Fruit fly (Drosophila melanogaster) whole organism, prepupa: ENCODE measurements around the gene CG14818.

Experiments
- CG10631 ChIP-seq: fragments of 200-800 bp; sonication (Bioruptor generic); optimal IDR thresholded peaks from 2 replicates; lab custom pipeline; 2016; ENCODE audit warnings: missing biosample characterization, missing genetic modification characterization
- CG10669 ChIP-seq: fragments of 200-800 bp; sonication (Bioruptor generic); optimal IDR thresholded peaks from 3 replicates; lab custom pipeline; 2018; ENCODE audit warnings: missing biosample characterization, mild to moderate bottlenecking, missing genetic modification characterization, moderate library complexity
- CG11294 ChIP-seq: fragments of 200-800 bp; sonication (Bioruptor generic); IDR thresholded peaks from 2 replicates; pipeline ENCODE4 v1.3.6; 2022; ENCODE audit warnings: missing biosample characterization, missing genetic modification characterization
- CG11762 ChIP-seq: fragments of 200-800 bp; sonication (Bioruptor generic); optimal IDR thresholded peaks from 3 replicates; lab custom pipeline; 2016; ENCODE audit warnings: missing biosample characterization, missing genetic modification characterization; ENCODE audit not compliant: insufficient read depth
- CG11902 ChIP-seq: fragments of 200-800 bp; sonication (Bioruptor generic); optimal IDR thresholded peaks from 3 replicates; lab custom pipeline; 2016; ENCODE audit warnings: missing biosample characterization, missing genetic modification characterization
- CG15336 ChIP-seq: fragments of 200-800 bp; sonication (Bioruptor generic); IDR thresholded peaks from 2 replicates; pipeline ENCODE4 v1.3.6; 2022; ENCODE audit warnings: missing biosample characterization, missing genetic modification characterization
- CG1621 ChIP-seq: fragments of 200-800 bp; sonication (Bioruptor generic); optimal IDR thresholded peaks from 3 replicates; lab custom pipeline; 2018; ENCODE audit warnings: missing biosample characterization, mild to moderate bottlenecking, missing genetic modification characterization
- CG16779 ChIP-seq: fragments of 200-800 bp; sonication (Bioruptor generic); optimal IDR thresholded peaks from 3 replicates; lab custom pipeline; 2017; ENCODE audit warnings: missing biosample characterization, mild to moderate bottlenecking, missing genetic modification characterization
- CG32006 ChIP-seq: fragments of 200-800 bp; sonication (Bioruptor generic); optimal IDR thresholded peaks from 3 replicates; lab custom pipeline; 2017; ENCODE audit warnings: missing biosample characterization, mild to moderate bottlenecking, missing genetic modification characterization
- CG34406 ChIP-seq: fragments of 200-800 bp; sonication (Bioruptor generic); optimal IDR thresholded peaks from 3 replicates; lab custom pipeline; 2016; ENCODE audit warnings: missing biosample characterization, missing genetic modification characterization
- CG3919 ChIP-seq: fragments of 200-800 bp; sonication (Bioruptor generic); optimal IDR thresholded peaks from 3 replicates; lab custom pipeline; 2016; ENCODE audit warnings: missing biosample characterization, missing genetic modification characterization
- CG4318 ChIP-seq: fragments of 200-800 bp; sonication (Bioruptor generic); optimal IDR thresholded peaks from 3 replicates; lab custom pipeline; 2017; ENCODE audit warnings: missing biosample characterization, mild to moderate bottlenecking, missing genetic modification characterization
- CG6163 ChIP-seq: fragments of 200-800 bp; sonication (Bioruptor generic); IDR thresholded peaks from 3 replicates; pipeline ENCODE4 v1.3.6; 2022; ENCODE audit warnings: missing biosample characterization, missing genetic modification characterization
- CG6276 ChIP-seq: fragments of 200-800 bp; sonication (Bioruptor generic); optimal IDR thresholded peaks from 2 replicates; lab custom pipeline; 2017; ENCODE audit warnings: missing biosample characterization, mild to moderate bottlenecking, missing genetic modification characterization
- CG6792 ChIP-seq: fragments of 200-800 bp; sonication (Bioruptor generic); optimal IDR thresholded peaks from 3 replicates; lab custom pipeline; 2016; ENCODE audit warnings: missing biosample characterization, missing genetic modification characterization
- CG6808 ChIP-seq: fragments of 200-800 bp; sonication (Bioruptor generic); optimal IDR thresholded peaks from 3 replicates; lab custom pipeline; 2017; ENCODE audit warnings: missing biosample characterization, missing genetic modification characterization, mild to moderate bottlenecking, moderate library complexity, missing genetic modification reagents
- CG7368 ChIP-seq: fragments of 200-800 bp; sonication (Bioruptor generic); optimal IDR thresholded peaks from 3 replicates; lab custom pipeline; 2016; ENCODE audit warnings: missing biosample characterization, missing genetic modification characterization
- CG8119 ChIP-seq: fragments of 200-800 bp; sonication (Bioruptor generic); IDR thresholded peaks from 3 replicates; pipeline ENCODE4 v1.3.6; 2022; ENCODE audit warnings: missing biosample characterization, missing genetic modification characterization
- CG8319 ChIP-seq: fragments of 200-800 bp; sonication (Bioruptor generic); optimal IDR thresholded peaks from 3 replicates; lab custom pipeline; 2016; ENCODE audit warnings: missing biosample characterization, missing genetic modification characterization
- CG8632 ChIP-seq: fragments of 200-800 bp; sonication (Bioruptor generic); optimal IDR thresholded peaks from 3 replicates; lab custom pipeline; 2016; ENCODE audit warnings: missing biosample characterization, missing genetic modification characterization
- CG9139 ChIP-seq: fragments of 200-800 bp; sonication (Bioruptor generic); optimal IDR thresholded peaks from 3 replicates; lab custom pipeline; 2017; ENCODE audit warnings: missing biosample characterization, mild to moderate bottlenecking, missing genetic modification characterization
- Eip75B ChIP-seq: fragments of 200-800 bp; sonication (Bioruptor generic); optimal IDR thresholded peaks from 3 replicates; lab custom pipeline; 2016; ENCODE audit warnings: missing biosample characterization, missing genetic modification characterization
- Eip78C ChIP-seq: fragments of 200-800 bp; sonication (Bioruptor generic); peaks from one replicate; lab custom pipeline; 2016; ENCODE audit warnings: missing biosample characterization, missing genetic modification characterization
- Eip93F ChIP-seq: fragments of 200-800 bp; sonication (Bioruptor generic); optimal IDR thresholded peaks from 2 replicates; lab custom pipeline; 2016; ENCODE audit warnings: missing biosample characterization, mild to moderate bottlenecking, missing genetic modification characterization
- Ets21C ChIP-seq: fragments of 200-800 bp; sonication (Bioruptor generic); optimal IDR thresholded peaks from 3 replicates; lab custom pipeline; 2016; ENCODE audit warnings: missing biosample characterization, missing genetic modification characterization
- Ets96B ChIP-seq: fragments of 200-800 bp; optimal IDR thresholded peaks from 2 replicates; lab custom pipeline; 2019; ENCODE audit warnings: missing biosample characterization, mild to moderate bottlenecking, missing genetic modification characterization, moderate library complexity
- Gug ChIP-seq: fragments of 200-800 bp; sonication (Bioruptor generic); IDR thresholded peaks from 2 replicates; pipeline ENCODE4 v1.3.6; 2022; ENCODE audit warnings: missing biosample characterization, missing genetic modification characterization
- Hr38 ChIP-seq: sonication (Bioruptor generic); optimal IDR thresholded peaks from 2 replicates; lab custom pipeline; 2016; ENCODE audit warnings: missing biosample characterization, missing genetic modification characterization
- Hr39 ChIP-seq: fragments of 200-800 bp; sonication (Bioruptor generic); optimal IDR thresholded peaks from 2 replicates; lab custom pipeline; 2016; ENCODE audit warnings: missing biosample characterization, missing genetic modification characterization
- Hr4 ChIP-seq: fragments of 200-800 bp; sonication (Bioruptor generic); optimal IDR thresholded peaks from 3 replicates; lab custom pipeline; 2016; ENCODE audit warnings: missing biosample characterization, missing genetic modification characterization
- Lpt ChIP-seq: fragments of 200-800 bp; sonication (Bioruptor generic); optimal IDR thresholded peaks from 3 replicates; lab custom pipeline; 2016; ENCODE audit warnings: missing biosample characterization, missing genetic modification characterization
- Met ChIP-seq: fragments of 200-800 bp; sonication (Bioruptor generic); optimal IDR thresholded peaks from 3 replicates; lab custom pipeline; 2016; ENCODE audit warnings: missing biosample characterization, missing genetic modification characterization
- OdsH ChIP-seq: fragments of 200-800 bp; sonication (Bioruptor generic); optimal IDR thresholded peaks from 3 replicates; lab custom pipeline; 2016; ENCODE audit warnings: missing biosample characterization, missing genetic modification characterization
- Sox102F ChIP-seq: fragments of 200-800 bp; sonication (Bioruptor generic); optimal IDR thresholded peaks from 2 replicates; lab custom pipeline; 2016; ENCODE audit warnings: missing biosample characterization, mild to moderate bottlenecking, missing genetic modification characterization
- Sox14 ChIP-seq: fragments of 200-800 bp; sonication (Bioruptor generic); optimal IDR thresholded peaks from 3 replicates; lab custom pipeline; 2016; ENCODE audit warnings: missing biosample characterization, missing genetic modification characterization
- Sox15 ChIP-seq: fragments of 200-800 bp; sonication (Bioruptor generic); optimal IDR thresholded peaks from 3 replicates; lab custom pipeline; 2016; ENCODE audit warnings: missing biosample characterization, missing genetic modification characterization
- achi ChIP-seq: fragments of 200-800 bp; sonication (Bioruptor generic); optimal IDR thresholded peaks from 3 replicates; lab custom pipeline; 2016; ENCODE audit warnings: missing biosample characterization, missing genetic modification characterization
- acj6 ChIP-seq: fragments of 200-800 bp; sonication (Bioruptor generic); optimal IDR thresholded peaks from 3 replicates; lab custom pipeline; 2016; ENCODE audit warnings: missing biosample characterization, missing genetic modification characterization
- cyc ChIP-seq: fragments of 200-800 bp; sonication (Bioruptor generic); optimal IDR thresholded peaks from 3 replicates; lab custom pipeline; 2016; ENCODE audit warnings: missing biosample characterization, missing genetic modification characterization
- dac ChIP-seq: fragments of 200-800 bp; sonication (Bioruptor generic); optimal IDR thresholded peaks from 2 replicates; lab custom pipeline; 2017; ENCODE audit warnings: missing biosample characterization, mild to moderate bottlenecking, missing genetic modification characterization
- dsx ChIP-seq: fragments of 200-800 bp; optimal IDR thresholded peaks from 3 replicates; lab custom pipeline; 2019; ENCODE audit warnings: missing biosample characterization, mild to moderate bottlenecking, missing genetic modification characterization, moderate library complexity; ENCODE audit not compliant: poor library complexity, severe bottlenecking
- eg ChIP-seq: fragments of 200-800 bp; sonication (Bioruptor generic); IDR thresholded peaks from 3 replicates; pipeline ENCODE4 v1.3.6; 2022; ENCODE audit warnings: missing biosample characterization, missing genetic modification characterization
- esn ChIP-seq: fragments of 200-800 bp; sonication (Bioruptor generic); optimal IDR thresholded peaks from 2 replicates; lab custom pipeline; 2016; ENCODE audit warnings: missing biosample characterization, mild to moderate bottlenecking, missing genetic modification characterization, moderate library complexity
- fd59A ChIP-seq: fragments of 200-800 bp; sonication (Bioruptor generic); optimal IDR thresholded peaks from 2 replicates; lab custom pipeline; 2017; ENCODE audit warnings: missing biosample characterization, mild to moderate bottlenecking, missing genetic modification characterization, missing genetic modification reagents
- fd85E ChIP-seq: fragments of 200-800 bp; sonication (Bioruptor generic); optimal IDR thresholded peaks from 3 replicates; lab custom pipeline; 2016; ENCODE audit warnings: missing biosample characterization, missing genetic modification characterization
- fkh ChIP-seq: fragments of 200-800 bp; sonication (Bioruptor generic); optimal IDR thresholded peaks from 3 replicates; lab custom pipeline; 2017; ENCODE audit warnings: missing biosample characterization, mild to moderate bottlenecking, missing genetic modification characterization, moderate library complexity
- lz ChIP-seq: fragments of 200-800 bp; sonication (Bioruptor generic); optimal IDR thresholded peaks from 3 replicates; lab custom pipeline; 2016; ENCODE audit warnings: missing biosample characterization, missing genetic modification characterization
- pdm3 ChIP-seq: fragments of 200-800 bp; sonication (Bioruptor generic); optimal IDR thresholded peaks from 3 replicates; lab custom pipeline; 2016; ENCODE audit warnings: missing biosample characterization, missing genetic modification characterization
- salr ChIP-seq, 2 experiments: fragments of 200-800 bp; sonication (Bioruptor generic); optimal IDR thresholded peaks; 3 replicates each; lab custom pipeline; 2016 to 2018; ENCODE audit warnings: missing biosample characterization in 2 of 2, missing genetic modification characterization in 2 of 2, mild to moderate bottlenecking in 1 of 2
- ss ChIP-seq, 2 experiments: fragments of 200-800 bp; sonication (Bioruptor generic); optimal IDR thresholded peaks; 2 replicates in 1 of 2; 3 replicates in 1 of 2; lab custom pipeline; 2017 to 2018; ENCODE audit warnings: mild to moderate bottlenecking in 2 of 2, missing biosample characterization in 2 of 2, missing genetic modification characterization in 2 of 2, moderate library complexity in 1 of 2
- topi ChIP-seq: fragments of 200-800 bp; sonication (Bioruptor generic); optimal IDR thresholded peaks from 3 replicates; lab custom pipeline; 2016; ENCODE audit warnings: missing biosample characterization, missing genetic modification characterization
- vri ChIP-seq: fragments of 200-800 bp; sonication (Bioruptor generic); optimal IDR thresholded peaks from 3 replicates; lab custom pipeline; 2016; ENCODE audit warnings: missing biosample characterization, mild to moderate bottlenecking, missing genetic modification characterization

CG14818 gene

dm6 chrX:1879606-1880110 lies at the start of gene CG14818:
Gene CG14818, minus strand, starts transcription at chrX:1879774.
- peak; percentile 65 for TF ChIP-seq CG3919 (GFP tag; lab: Kevin White, UChicago)
- TF ChIP-seq lz, result peak; percentile 64
- TF ChIP-seq Hr38 (GFP tag; lab: Kevin White, UChicago), result no peak
- no peak for TF ChIP-seq CG4318 (GFP tag; lab: Kevin White, UChicago)
- TF ChIP-seq CG1621 (tag; lab: Kevin White, UChicago), result peak; percentile 45
- TF ChIP-seq Ets96B (tag; lab: Kevin White, UChicago), result no peak
- no peak for TF ChIP-seq Hr4 (GFP tag; lab: Kevin White, UChicago)
- TF ChIP-seq esn (GFP tag; lab: Kevin White, UChicago), result peak; percentile 69
- TF ChIP-seq dac (GFP tag; lab: Kevin White, UChicago), result peak; percentile 39
- TF ChIP-seq Eip75B (GFP tag; lab: Kevin White, UChicago), result no peak
- peak; percentile 63 for TF ChIP-seq cyc
- peak; percentile 35 for TF ChIP-seq CG11762
- TF ChIP-seq Sox15 (GFP tag; lab: Kevin White, UChicago), result peak; percentile 63
- no peak for TF ChIP-seq fkh (GFP tag; lab: Kevin White, UChicago)
- no peak for TF ChIP-seq CG8632 (GFP tag; lab: Kevin White, UChicago)
- peak; percentile 69 for TF ChIP-seq Hr39 (GFP tag; lab: Kevin White, UChicago)
- TF ChIP-seq CG10669, result no peak
- TF ChIP-seq pdm3, result no peak
- no peak for TF ChIP-seq vri (GFP tag; lab: Kevin White, UChicago)
- peak; percentile 17 for TF ChIP-seq dsx (GFP tag; lab: Kevin White, UChicago)
- 0 out of 2 replicates have a peak, but pooled peaks have one; percentile 44 for TF ChIP-seq CG11294 (GFP tag; lab: Robert Waterston, UW)
- no peak for TF ChIP-seq CG9139
- TF ChIP-seq CG6792 (GFP tag; lab: Kevin White, UChicago), result peak; percentile 35
- no peak for TF ChIP-seq CG11902 (GFP tag; lab: Kevin White, UChicago)
- peak; percentile 53 for TF ChIP-seq CG15336 (GFP tag; lab: Robert Waterston, UW)
- TF ChIP-seq Lpt (GFP tag; lab: Kevin White, UChicago), result peak; percentile 42
- TF ChIP-seq CG7368 (GFP tag; lab: Kevin White, UChicago), result peak; percentile 18
- no peak for TF ChIP-seq OdsH
- TF ChIP-seq salr (GFP tag; optimal IDR thresholded peaks at IDR 0.05; lab: Kevin White, UChicago), result no peak
- no peak for TF ChIP-seq CG16779 (tag; lab: Kevin White, UChicago)
- peak; percentile 54; the same call in 2 of the 3 replicates for TF ChIP-seq CG8119 (GFP tag; lab: Robert Waterston, UW)
- peak in 1 of 2 experiments; percentile 25 for TF ChIP-seq ss (GFP tag; optimal IDR thresholded peaks at IDR 0.05; lab: Kevin White, UChicago)
- peak; percentile 78 for TF ChIP-seq Eip78C (GFP tag; lab: Kevin White, UChicago)
- no peak for TF ChIP-seq Eip93F (GFP tag; lab: Kevin White, UChicago)
- TF ChIP-seq Sox14 (GFP tag; lab: Kevin White, UChicago), result peak; percentile 55
- TF ChIP-seq Gug (GFP tag; lab: Robert Waterston, UW), result peak; percentile 42
- no peak for TF ChIP-seq fd85E (GFP tag; lab: Kevin White, UChicago)
- no peak for TF ChIP-seq CG6808 (GFP tag; lab: Kevin White, UChicago)
- TF ChIP-seq Met (GFP tag; lab: Kevin White, UChicago), result peak; percentile 73
- no peak for TF ChIP-seq CG8319
- no peak for TF ChIP-seq fd59A (GFP tag; lab: Kevin White, UChicago)
- TF ChIP-seq CG6163 (GFP tag; lab: Robert Waterston, UW), result peak; percentile 66
- TF ChIP-seq achi (GFP tag; lab: Kevin White, UChicago), result peak; percentile 54
- peak; percentile 41 for TF ChIP-seq CG34406 (GFP tag; lab: Kevin White, UChicago)
- no peak for TF ChIP-seq CG10631 (GFP tag; lab: Kevin White, UChicago)
- no peak for TF ChIP-seq Sox102F (GFP tag; lab: Kevin White, UChicago)
- no peak for TF ChIP-seq CG32006 (GFP tag; lab: Kevin White, UChicago)
- TF ChIP-seq eg (GFP tag; lab: Robert Waterston, UW), result peak; percentile 79
- peak; percentile 71 for TF ChIP-seq topi (GFP tag; lab: Kevin White, UChicago)
- TF ChIP-seq CG6276 (GFP tag; lab: Kevin White, UChicago), result no peak
- TF ChIP-seq acj6, result peak; percentile 53
- no peak for TF ChIP-seq Ets21C (GFP tag; lab: Kevin White, UChicago)
